Worm (Caenorhabditis elegans) whole organism, L2 larva: ENCODE measurements around the gene T07A9.15.

ENCODE experiments used
- elt-3 ChIP-seq: sonication (generic microtip); optimal IDR thresholded peaks from 2 replicates; lab custom pipeline; 2017; ENCODE audit warnings: missing biosample characterization, missing genetic modification characterization
- mab-5 ChIP-seq: fragments of 150-350 bp; optimal IDR thresholded peaks from 2 replicates; lab custom pipeline; 2014; ENCODE audit warnings: missing biosample characterization, missing genetic modification characterization
- nhr-129 ChIP-seq: fragments of 150-350 bp; optimal IDR thresholded peaks from 2 replicates; lab custom pipeline; 2014; ENCODE audit warnings: missing biosample characterization, missing genetic modification characterization
- nhr-77 ChIP-seq: fragments of 150-350 bp; optimal IDR thresholded peaks from 2 replicates; lab custom pipeline; 2014; ENCODE audit warnings: missing biosample characterization, missing genetic modification characterization

DNA sequence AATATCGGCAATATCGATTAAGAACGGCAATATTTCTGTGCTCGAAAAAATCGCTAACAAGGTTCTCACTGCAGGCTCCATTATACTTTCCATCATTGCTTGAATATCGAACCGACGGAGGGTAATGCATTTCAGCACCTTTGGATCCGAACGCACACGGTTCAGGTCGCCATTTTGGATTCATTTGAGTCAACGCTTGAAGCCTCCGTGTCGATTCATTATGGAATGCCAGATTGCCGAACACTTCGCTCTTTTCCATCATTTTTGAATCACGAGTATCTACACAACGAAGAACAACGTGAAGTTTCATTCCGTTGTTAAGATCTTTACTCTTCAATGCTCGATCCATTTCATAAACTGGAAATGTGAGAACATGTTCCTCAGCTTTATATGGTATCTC is 28.8 kb upstream of the T07A9.15 start:
- TF ChIP-seq mab-5 (tag; lab: Kevin White, UChicago) = no peak
- TF ChIP-seq nhr-129 (tag; lab: Kevin White, UChicago) = no peak
- TF ChIP-seq elt-3 (tag; lab: Kevin White, UChicago) = no peak
- no peak for TF ChIP-seq nhr-77
